ENCODE assay signal across 7 fruit fly cellular contexts in the genomic region with DNA sequence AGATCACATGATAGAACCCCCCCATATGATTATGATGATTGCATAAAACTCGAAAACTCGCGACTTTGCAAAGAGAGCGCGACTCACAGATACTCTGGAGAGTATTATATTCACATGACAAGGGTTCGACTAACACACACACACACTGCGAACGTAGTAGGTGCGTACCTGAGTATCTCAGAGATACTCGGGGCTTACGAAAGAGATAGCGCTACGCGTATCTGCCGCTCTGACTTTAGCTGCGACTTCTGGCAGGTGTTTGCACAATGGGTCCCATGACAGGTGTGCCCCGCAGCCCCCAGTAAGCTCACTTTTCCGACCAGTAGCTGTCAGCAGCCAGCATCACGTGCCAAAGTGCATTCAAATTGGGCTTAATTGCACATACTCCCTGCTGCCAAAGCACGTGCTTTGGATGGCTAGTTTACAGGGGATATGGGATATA.
TF ChIP-seq lines count a peak whose summit lies in the region.

No protein-coding gene starts in this region.

- TF ChIP-seq CTCF in whole organism, embryonic (GFP tag; optimal IDR thresholded peaks at IDR 0.05; lab: Kevin White, UChicago) = no peak

TF ChIP-seq in Kc167, 6 proteins besides CTCF, POLR2A, EP300 and RAD21:
- TF ChIP-seq psq (optimal IDR thresholded peaks at IDR 0.05; lab: Kevin White, UChicago) (peak; percentile 3), Myc (optimal IDR thresholded peaks at IDR 0.05; lab: Kevin White, UChicago) (no peak)

TF ChIP-seq in whole organism, 6 proteins besides CTCF, POLR2A, EP300 and RAD21:
- TF ChIP-seq pan (optimal IDR thresholded peaks at IDR 0.05; lab: Kevin White, UChicago) = no peak
- TF ChIP-seq psq (optimal IDR thresholded peaks at IDR 0.05; lab: Kevin White, UChicago) = no peak
- no peak for TF ChIP-seq usp (GFP tag; optimal IDR thresholded peaks at IDR 0.05; lab: Kevin White, UChicago)
- peak; percentile 64 for TF ChIP-seq Dll (optimal IDR thresholded peaks at IDR 0.05; lab: Kevin White, UChicago)

TF ChIP-seq in whole organism, adult, 20 proteins besides CTCF, POLR2A, EP300 and RAD21:
- TF ChIP-seq Mnt (GFP tag; optimal IDR thresholded peaks at IDR 0.05; lab: Kevin White, UChicago) (peak; percentile 8), tj (GFP tag; optimal IDR thresholded peaks at IDR 0.05; lab: Kevin White, UChicago) (peak; percentile 35), Crg-1 (GFP tag; optimal IDR thresholded peaks at IDR 0.05; lab: Kevin White, UChicago) (no peak)

TF ChIP-seq in whole organism, embryonic, 481 proteins besides CTCF, POLR2A, EP300 and RAD21 (continues in another document):
- TF ChIP-seq unc-4 (GFP tag; IDR thresholded peaks at IDR 0.05; lab: Robert Waterston, UW; ENCODE audit: partially characterized antibody) (0 out of 2 replicates have a peak, but pooled peaks have one; percentile 12), CG18599 (GFP tag; optimal IDR thresholded peaks at IDR 0.05; lab: Kevin White, UChicago) (no peak), GATAe (GFP tag; conservative IDR thresholded peaks at IDR 0.05; lab: Robert Waterston, UW) (0 out of 2 replicates have a peak, but pooled peaks have one; percentile 9), CG2875 (GFP tag; optimal IDR thresholded peaks at IDR 0.05; lab: Kevin White, UChicago) (no peak), cg (GFP tag; optimal IDR thresholded peaks at IDR 0.05; lab: Kevin White, UChicago) (peak; percentile 66), br (optimal IDR thresholded peaks at IDR 0.05; lab: Kevin White, UChicago) (no peak), sug (tag; optimal IDR thresholded peaks at IDR 0.05; lab: Kevin White, UChicago) (peak; percentile 21), gce (GFP tag; IDR thresholded peaks at IDR 0.05; lab: Robert Waterston, UW) (no peak), Pdp1 (GFP tag; optimal IDR thresholded peaks at IDR 0.05; lab: Kevin White, UChicago) (peak in 1 of 2 experiments; percentile 73), chinmo (GFP tag; IDR thresholded peaks at IDR 0.05; lab: Robert Waterston, UW; ENCODE audit: partially characterized antibody) (peak; percentile 81; the same call in 2 of the 4 replicates), Rfx (GFP tag; IDR thresholded peaks at IDR 0.05; lab: Robert Waterston, UW) (peak; percentile 5; the same call in 1 of the 2 replicates), zen2 (GFP tag; IDR thresholded peaks at IDR 0.05; lab: Robert Waterston, UW; ENCODE audit: partially characterized antibody) (no peak), Trl (optimal IDR thresholded peaks at IDR 0.05; lab: Kevin White, UChicago) (peak; percentile 54 to 65), Trl (GFP tag; optimal IDR thresholded peaks at IDR 0.05; lab: Kevin White, UChicago) (no peak), dpn (GFP tag; optimal IDR thresholded peaks at IDR 0.05; lab: Kevin White, UChicago) (no peak), CG8290 (GFP tag; optimal IDR thresholded peaks at IDR 0.05; lab: Kevin White, UChicago) (no peak), CG8290 (tag; optimal IDR thresholded peaks at IDR 0.05; lab: Kevin White, UChicago) (peak in 1 of 2 experiments; percentile 13)

TF ChIP-seq in whole organism, prepupa, 60 proteins besides CTCF, POLR2A, EP300 and RAD21:
- peak in 1 of 2 experiments; percentile 22 for TF ChIP-seq ss (GFP tag; optimal IDR thresholded peaks at IDR 0.05; lab: Kevin White, UChicago)
- peak; percentile 67 for TF ChIP-seq Eip78C (GFP tag; lab: Kevin White, UChicago)
- no peak for TF ChIP-seq CG6276 (GFP tag; optimal IDR thresholded peaks at IDR 0.05; lab: Kevin White, UChicago)
- peak; percentile 2 for TF ChIP-seq CG6854 (GFP tag; optimal IDR thresholded peaks at IDR 0.05; lab: Kevin White, UChicago)
- peak; percentile 51 for TF ChIP-seq vri (GFP tag; optimal IDR thresholded peaks at IDR 0.05; lab: Kevin White, UChicago)
- TF ChIP-seq achi (GFP tag; optimal IDR thresholded peaks at IDR 0.05; lab: Kevin White, UChicago) = peak; percentile 47
- TF ChIP-seq fkh (GFP tag; optimal IDR thresholded peaks at IDR 0.05; lab: Kevin White, UChicago) = peak; percentile 76
- no peak for TF ChIP-seq CG10669 (GFP tag; optimal IDR thresholded peaks at IDR 0.05; lab: Kevin White, UChicago)
- TF ChIP-seq CG6808 (GFP tag; optimal IDR thresholded peaks at IDR 0.05; lab: Kevin White, UChicago) = peak; percentile 3

TF ChIP-seq in whole organism, pupa, 21 proteins besides CTCF, POLR2A, EP300 and RAD21:
- peak; percentile 6; the same call in 1 of the 3 replicates for TF ChIP-seq fd96Ca (GFP tag; IDR thresholded peaks at IDR 0.05; lab: Robert Waterston, UW)
- peak; percentile 15 for TF ChIP-seq CG13204 (GFP tag; optimal IDR thresholded peaks at IDR 0.05; lab: Kevin White, UChicago)
- TF ChIP-seq CG8301 (tag; optimal IDR thresholded peaks at IDR 0.05; lab: Kevin White, UChicago) = no peak
- peak; percentile 7 for TF ChIP-seq EcR (GFP tag; optimal IDR thresholded peaks at IDR 0.05; lab: Kevin White, UChicago)
- TF ChIP-seq Pif1A (GFP tag; optimal IDR thresholded peaks at IDR 0.05; lab: Kevin White, UChicago) = no peak

TF ChIP-seq in whole organism, wandering third instar larva, 38 proteins besides CTCF, POLR2A, EP300 and RAD21:
- TF ChIP-seq Dif (GFP tag; optimal IDR thresholded peaks at IDR 0.05; lab: Kevin White, UChicago; ENCODE audit: partially characterized antibody) (peak; percentile 79), jim (GFP tag; optimal IDR thresholded peaks at IDR 0.05; lab: Kevin White, UChicago) (no peak), Mio (GFP tag; optimal IDR thresholded peaks at IDR 0.05; lab: Kevin White, UChicago) (no peak), pan (optimal IDR thresholded peaks at IDR 0.05; lab: Kevin White, UChicago) (no peak), sage (GFP tag; optimal IDR thresholded peaks at IDR 0.05; lab: Kevin White, UChicago) (no peak), Hr83 (GFP tag; optimal IDR thresholded peaks at IDR 0.05; lab: Kevin White, UChicago; ENCODE audit: poor library complexity, severe bottlenecking) (peak; percentile 76), dl (GFP tag; optimal IDR thresholded peaks at IDR 0.05; lab: Kevin White, UChicago; ENCODE audit: insufficient read depth in 1 of 2, partially characterized antibody in 2 of 2) (peak; percentile 11 to 51), Myc (optimal IDR thresholded peaks at IDR 0.05; lab: Kevin White, UChicago) (peak; percentile 17), Hnf4 (GFP tag; optimal IDR thresholded peaks at IDR 0.05; lab: Kevin White, UChicago) (peak; percentile 53), OdsH (GFP tag; optimal IDR thresholded peaks at IDR 0.05; lab: Kevin White, UChicago) (no peak), HLH106 (tag; optimal IDR thresholded peaks at IDR 0.05; lab: Kevin White, UChicago) (no peak), Vsx2 (GFP tag; optimal IDR thresholded peaks at IDR 0.05; lab: Kevin White, UChicago; ENCODE audit: partially characterized antibody) (peak; percentile 83), foxo (GFP tag; optimal IDR thresholded peaks at IDR 0.05; lab: Kevin White, UChicago) (no peak)
TF ChIP-seq in whole organism, wandering third instar larva: peak in this region for 6.
